Worm (Caenorhabditis elegans): ENCODE results near the gene eat-17.

DNA sequence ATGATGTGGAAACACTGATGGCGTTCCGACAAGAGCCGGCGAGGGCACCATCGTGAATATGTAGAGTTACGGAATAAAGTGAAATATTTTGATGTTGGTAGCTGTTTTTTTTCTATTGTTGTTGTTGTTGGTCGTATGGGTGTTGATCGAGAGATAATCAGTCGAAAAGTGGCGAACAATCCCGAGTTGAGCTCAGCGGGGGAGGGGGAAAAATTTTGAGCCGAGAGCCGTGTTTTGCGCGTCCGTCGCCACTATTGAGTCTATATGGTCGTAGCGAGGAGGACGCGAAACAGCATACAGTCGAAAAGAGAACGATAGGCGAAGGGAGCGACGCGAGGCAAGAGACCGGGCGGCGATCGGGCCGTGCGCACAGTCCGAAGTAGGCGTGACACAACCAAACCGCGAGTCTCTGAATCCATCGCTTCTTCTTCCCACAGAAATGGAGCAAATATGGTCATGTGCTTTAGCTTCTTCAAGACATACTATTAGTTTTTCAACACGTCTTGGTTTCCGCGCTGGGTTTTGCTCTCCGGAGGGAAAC is at the start of gene eat-17:
- TF ChIP-seq lin-11 (tag; optimal IDR thresholded peaks at IDR 0.05) (no peak), hlh-8 (tag; optimal IDR thresholded peaks at IDR 0.05) (no peak), ama-1 (optimal IDR thresholded peaks at IDR 0.05) (no peak), K09A11.1 (tag; optimal IDR thresholded peaks at IDR 0.05; ENCODE audit: insufficient read depth) (no peak), pag-3 (tag; optimal IDR thresholded peaks at IDR 0.05; ENCODE audit: borderline replicate concordance) (no peak), hlh-13 (GFP tag; optimal IDR thresholded peaks at IDR 0.05) (no peak), zip-5 (tag; optimal IDR thresholded peaks at IDR 0.05) (no peak), hlh-15 (tag; optimal IDR thresholded peaks at IDR 0.05) (no peak), pqm-1 (tag; optimal IDR thresholded peaks at IDR 0.05) (no peak), nhr-11 (tag; optimal IDR thresholded peaks at IDR 0.05) (no peak), ceh-6 (GFP tag; optimal IDR thresholded peaks at IDR 0.05) (no peak)
